Worm (Caenorhabditis elegans) whole organism, late embryonic: ENCODE data around the gene plx-2.

Experiments used
- ceh-9 ChIP-seq: sonication (generic microtip); optimal IDR thresholded peaks from 2 replicates; lab custom pipeline; 2016; ENCODE audit warnings: mild to moderate bottlenecking, missing genetic modification characterization, inconsistent platforms, missing compliant biosample characterization
- dve-1 ChIP-seq: sonication (generic microtip); optimal IDR thresholded peaks from 2 replicates; lab custom pipeline; 2017; ENCODE audit warnings: antibody characterized with exemption, mild to moderate bottlenecking, missing genetic modification characterization, missing compliant biosample characterization
- elt-4 ChIP-seq: sonication (generic microtip); optimal IDR thresholded peaks from 2 replicates; lab custom pipeline; 2016; ENCODE audit warnings: missing genetic modification characterization, missing compliant biosample characterization
- hlh-13 ChIP-seq: fragments of 200-800 bp; sonication (Bioruptor generic); optimal IDR thresholded peaks from 2 replicates; lab custom pipeline; 2018; ENCODE audit warnings: mild to moderate bottlenecking, missing genetic modification characterization, missing compliant biosample characterization
- hlh-15 ChIP-seq: sonication (generic microtip); optimal IDR thresholded peaks from 2 replicates; lab custom pipeline; 2016; ENCODE audit warnings: missing genetic modification characterization, missing compliant biosample characterization
- hlh-30 ChIP-seq: sonication (generic microtip); optimal IDR thresholded peaks from 2 replicates; lab custom pipeline; 2017; ENCODE audit warnings: antibody characterized with exemption, missing genetic modification characterization, missing compliant biosample characterization; ENCODE audit not compliant: insufficient read depth
- hlh-6 ChIP-seq: sonication (generic microtip); optimal IDR thresholded peaks from 2 replicates; lab custom pipeline; 2016; ENCODE audit warnings: missing genotype, missing genetic modification characterization, missing compliant biosample characterization
- madf-2 ChIP-seq: sonication (generic microtip); optimal IDR thresholded peaks from 2 replicates; lab custom pipeline; 2017; ENCODE audit warnings: missing genetic modification characterization, missing compliant biosample characterization
- mec-3 ChIP-seq: sonication (generic microtip); optimal IDR thresholded peaks from 2 replicates; lab custom pipeline; 2016; ENCODE audit warnings: borderline replicate concordance, missing genetic modification characterization, missing compliant biosample characterization
- npax-4 ChIP-seq: sonication (generic microtip); optimal IDR thresholded peaks from 2 replicates; lab custom pipeline; 2016; ENCODE audit warnings: missing genetic modification characterization, missing compliant biosample characterization
- odd-2 ChIP-seq: sonication (generic microtip); optimal IDR thresholded peaks from 2 replicates; lab custom pipeline; 2017; ENCODE audit warnings: antibody characterized with exemption, mild to moderate bottlenecking, missing genetic modification characterization, missing compliant biosample characterization
- pag-3 ChIP-seq: sonication (generic microtip); optimal IDR thresholded peaks from 2 replicates; lab custom pipeline; 2016; ENCODE audit warnings: missing compliant biosample characterization, missing genetic modification characterization, borderline replicate concordance
- pha-4 ChIP-seq: fragments of 150-350 bp; optimal IDR thresholded peaks from 2 replicates; lab custom pipeline; 2018; ENCODE audit warnings: missing biosample characterization, missing genetic modification reagents, missing genetic modification characterization
- tbx-2 ChIP-seq: sonication (generic microtip); optimal IDR thresholded peaks from 2 replicates; lab custom pipeline; 2016; ENCODE audit warnings: missing genetic modification characterization, missing compliant biosample characterization

DNA sequence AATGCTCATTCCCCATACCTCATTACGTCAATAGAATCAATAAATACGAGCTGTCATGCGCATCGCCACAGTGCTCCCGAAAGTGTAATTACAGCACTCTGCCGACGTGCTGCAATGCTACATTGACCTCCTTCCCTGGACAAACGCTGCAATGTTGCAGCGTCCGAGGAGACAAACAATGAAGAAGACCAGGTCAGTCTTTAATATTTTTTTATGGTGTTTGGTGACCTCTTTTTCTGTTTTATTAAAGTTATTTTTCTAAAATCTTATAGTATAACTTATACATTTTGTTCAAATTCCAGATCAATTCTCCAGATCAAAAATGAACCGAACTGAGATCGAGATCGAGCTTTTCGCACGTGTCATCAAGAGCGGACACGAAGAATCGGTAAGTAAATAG lies 43.2 kb downstream of the plx-2 start, which contains the start of gene sdz-26:
- TF ChIP-seq odd-2 (tag; lab: Kevin White, UChicago) (no peak), hlh-6 (tag; lab: Kevin White, UChicago) (no peak), dve-1 (tag; lab: Kevin White, UChicago) (no peak), mec-3 (tag; lab: Kevin White, UChicago) (no peak), hlh-13 (GFP tag; lab: Kevin White, UChicago) (no peak), pha-4 (tag; lab: Kevin White, UChicago) (no peak), hlh-30 (tag; lab: Kevin White, UChicago) (no peak), npax-4 (tag; lab: Kevin White, UChicago) (no peak), madf-2 (tag; lab: Kevin White, UChicago) (no peak), tbx-2 (no peak), hlh-15 (tag; lab: Kevin White, UChicago) (no peak), pag-3 (tag; lab: Kevin White, UChicago) (no peak), ceh-9 (tag; lab: Kevin White, UChicago) (no peak), elt-4 (no peak)
